Worm (Caenorhabditis elegans): ENCODE results near the gene bgnt-1.2.

bgnt-1.2 gene

DNA sequence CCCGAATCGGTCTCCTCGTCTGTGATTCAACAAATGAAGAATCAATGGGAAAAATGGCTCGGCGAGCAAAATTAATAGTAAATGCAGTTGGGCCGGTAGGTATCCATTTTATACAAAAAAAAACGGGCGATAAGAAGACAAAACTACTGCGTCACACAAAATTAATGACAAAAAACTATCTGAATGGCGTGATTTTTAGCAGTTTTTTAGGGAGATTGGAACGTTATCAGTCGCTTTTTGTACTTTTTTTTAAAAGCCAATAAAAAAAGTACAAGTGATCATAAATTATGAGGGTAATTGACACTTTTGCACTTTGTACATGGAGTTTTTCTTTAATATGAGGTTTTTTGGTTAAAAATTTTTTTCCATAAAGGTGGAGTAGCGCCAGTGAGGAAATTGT lies 4.7 kb upstream of the bgnt-1.2 start:
- TF ChIP-seq aha-1 (tag; optimal IDR thresholded peaks at IDR 0.05): no peak
- no peak for TF ChIP-seq nhr-71 (tag; optimal IDR thresholded peaks at IDR 0.05)
- TF ChIP-seq nhr-90 (tag; optimal IDR thresholded peaks at IDR 0.05; ENCODE audit: poor library complexity): no peak
- TF ChIP-seq unc-62 (GFP tag; optimal IDR thresholded peaks at IDR 0.05): no peak
- no peak for TF ChIP-seq fkh-4 (tag; optimal IDR thresholded peaks at IDR 0.05; ENCODE audit: borderline replicate concordance)
- TF ChIP-seq unc-30 (tag; optimal IDR thresholded peaks at IDR 0.05): no peak
- no peak for TF ChIP-seq ceh-88 (GFP tag; IDR thresholded peaks at IDR 0.05)
- TF ChIP-seq pax-3 (tag; optimal IDR thresholded peaks at IDR 0.05): no peak

DNA sequence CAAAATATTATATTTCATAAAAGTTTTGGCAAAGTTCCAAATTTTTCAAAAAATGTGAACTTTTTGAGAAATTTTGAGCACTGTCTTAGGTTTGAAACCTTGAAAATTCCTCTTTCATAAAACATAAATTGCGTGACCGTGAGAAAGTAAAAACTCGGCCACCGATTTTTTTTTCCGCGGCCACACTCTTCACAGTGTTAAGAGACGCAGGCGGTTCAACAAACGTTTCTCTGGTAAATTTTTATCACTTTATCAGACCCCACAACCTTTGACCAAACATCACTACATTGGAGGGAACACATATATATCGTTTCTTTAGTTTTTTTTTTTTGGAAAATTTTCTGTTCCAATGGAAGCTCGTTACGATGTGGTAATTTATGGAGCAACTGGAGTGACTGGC lies 4.0 kb upstream of the bgnt-1.2 start, which contains the start of gene F22F7.2:
Gene F22F7.2, plus strand, starts transcription at position 266 of the 400 bp plus-strand sequence.
- no peak for TF ChIP-seq nhr-76 (tag; optimal IDR thresholded peaks at IDR 0.05)
- TF ChIP-seq lin-15B (tag; optimal IDR thresholded peaks at IDR 0.05): no peak
- no peak for TF ChIP-seq ama-1 (optimal IDR thresholded peaks at IDR 0.05)
- no peak for TF ChIP-seq ceh-90 (tag; optimal IDR thresholded peaks at IDR 0.05)
- TF ChIP-seq lin-35 (GFP tag; optimal IDR thresholded peaks at IDR 0.05): peak in 1 of 2 experiments; percentile 29
- TF ChIP-seq ets-5 (GFP tag; IDR thresholded peaks at IDR 0.05): no peak
- no peak for TF ChIP-seq ceh-63 (GFP tag; optimal IDR thresholded peaks at IDR 0.05)
- TF ChIP-seq blmp-1 (tag; optimal IDR thresholded peaks at IDR 0.05): peak; percentile 9
- TF ChIP-seq swsn-7 (tag; optimal IDR thresholded peaks at IDR 0.05): no peak
- peak in 1 of 3 experiments; percentile 6 for TF ChIP-seq dpl-1 (GFP tag; optimal IDR thresholded peaks at IDR 0.05)
- peak; percentile 50 for TF ChIP-seq rnt-1 (tag; optimal IDR thresholded peaks at IDR 0.05)
- peak; percentile 15 to 19 for TF ChIP-seq efl-1 (optimal IDR thresholded peaks at IDR 0.05)
- TF ChIP-seq efl-1 (GFP tag; optimal IDR thresholded peaks at IDR 0.05 in 1 of 2): peak in 1 of 2 experiments; percentile 38
- TF ChIP-seq unc-98 (GFP tag; IDR thresholded peaks at IDR 0.05): no peak
- TF ChIP-seq nhr-20 (tag; optimal IDR thresholded peaks at IDR 0.05): peak; percentile 68
- no peak for TF ChIP-seq aly-2 (tag; optimal IDR thresholded peaks at IDR 0.05)
- TF ChIP-seq zip-4 (GFP tag; optimal IDR thresholded peaks at IDR 0.05): no peak
- TF ChIP-seq C04F5.9 (tag; optimal IDR thresholded peaks at IDR 0.05): no peak
- no peak for TF ChIP-seq fos-1 (tag; optimal IDR thresholded peaks at IDR 0.05)
- no peak for TF ChIP-seq mef-2 (tag; optimal IDR thresholded peaks at IDR 0.05)
- TF ChIP-seq elt-3 (tag; optimal IDR thresholded peaks at IDR 0.05): peak in 1 of 6 experiments; percentile 37
- no peak for TF ChIP-seq tlp-1 (tag; optimal IDR thresholded peaks at IDR 0.05)
- no peak for TF ChIP-seq alr-1 (tag; optimal IDR thresholded peaks at IDR 0.05; ENCODE audit: borderline replicate concordance)

DNA sequence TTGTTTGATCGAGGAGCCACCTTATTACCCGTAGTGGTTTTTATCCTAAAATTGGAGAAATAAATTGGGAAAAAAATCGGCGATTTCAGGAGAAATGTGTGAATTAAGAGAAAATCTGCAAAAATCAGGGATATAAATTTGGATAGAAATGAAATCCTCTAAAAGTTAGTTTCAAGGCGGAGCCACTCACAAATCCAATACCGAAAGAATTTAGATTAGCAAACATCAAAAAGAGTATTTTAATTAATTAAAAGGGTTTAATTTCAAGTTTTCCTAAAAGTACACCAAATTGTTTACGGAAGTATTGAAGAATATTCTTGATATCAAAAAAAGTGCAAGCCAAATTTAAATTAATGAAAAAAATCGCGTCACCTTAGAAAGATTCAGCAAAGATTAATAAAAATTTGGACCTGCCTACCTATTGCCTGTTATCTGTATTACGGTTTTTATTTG lies 3.5 kb upstream of the bgnt-1.2 start, which contains the start of gene F22F7.8:
Gene F22F7.8, minus strand, starts transcription at position 51 of the 453 bp plus-strand sequence.
- TF ChIP-seq nhr-28 (tag; optimal IDR thresholded peaks at IDR 0.05) (no peak), rnt-1 (tag; optimal IDR thresholded peaks at IDR 0.05) (no peak), vab-15 (tag; optimal IDR thresholded peaks at IDR 0.05) (no peak), efl-1 (optimal IDR thresholded peaks at IDR 0.05) (no peak), efl-1 (GFP tag; optimal IDR thresholded peaks at IDR 0.05 in 1 of 2) (no peak), mab-9 (GFP tag; IDR thresholded peaks at IDR 0.05) (no peak), jun-1 (tag; optimal IDR thresholded peaks at IDR 0.05) (no peak), isw-1 (GFP tag; IDR thresholded peaks at IDR 0.05) (no peak), elt-3 (tag; optimal IDR thresholded peaks at IDR 0.05) (no peak), Y116A8C.19 (tag; optimal IDR thresholded peaks at IDR 0.05; ENCODE audit: borderline replicate concordance) (no peak), snu-23 (GFP tag; optimal IDR thresholded peaks at IDR 0.05) (no peak), unc-30 (tag; optimal IDR thresholded peaks at IDR 0.05) (no peak), lsy-2 (tag; optimal IDR thresholded peaks at IDR 0.05) (no peak), fkh-10 (GFP tag; optimal IDR thresholded peaks at IDR 0.05) (no peak), nhr-20 (tag; optimal IDR thresholded peaks at IDR 0.05) (no peak), efl-3 (GFP tag; optimal IDR thresholded peaks at IDR 0.05) (no peak), C04F5.9 (tag; optimal IDR thresholded peaks at IDR 0.05) (no peak), grh-1 (GFP tag; IDR thresholded peaks at IDR 0.05) (no peak), tbx-2 (tag; optimal IDR thresholded peaks at IDR 0.05) (no peak)
